Worm (Caenorhabditis elegans): ENCODE results near the gene T23F4.2.

The T23F4.2 gene

DNA sequence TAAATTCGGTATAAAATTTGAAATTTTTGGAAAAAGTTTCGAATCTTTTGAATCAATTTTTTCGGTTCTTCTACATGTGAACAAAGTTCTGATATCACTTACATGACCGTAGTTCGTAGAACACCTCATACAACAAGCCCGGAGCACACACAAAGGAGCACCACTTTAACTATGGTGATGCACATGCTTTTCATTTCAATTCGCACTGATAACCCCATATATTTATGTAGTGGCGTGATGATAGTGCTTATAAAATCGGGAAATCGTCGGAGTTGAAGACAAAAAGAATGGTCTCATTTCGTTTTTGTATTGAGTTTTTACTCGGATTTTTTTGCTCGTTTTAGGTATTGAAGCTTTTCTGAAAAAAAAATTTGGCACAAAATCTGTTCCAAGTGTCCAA lies 22.7 kb upstream of the T23F4.2 start, which contains the start of gene W09B6.4 (continued):
- TF ChIP-seq ceh-28 (tag; optimal IDR thresholded peaks at IDR 0.05) (no peak), ceh-62 (tag; optimal IDR thresholded peaks at IDR 0.05) (no peak), lin-39 (tag; optimal IDR thresholded peaks at IDR 0.05) (no peak), R02D3.7 (tag; optimal IDR thresholded peaks at IDR 0.05) (no peak), snpc-1.2 (GFP tag; IDR thresholded peaks at IDR 0.05) (no peak), tra-1 (GFP tag; IDR thresholded peaks at IDR 0.05) (no peak), dmd-8 (GFP tag; IDR thresholded peaks at IDR 0.05) (no peak), egl-43 (GFP tag; IDR thresholded peaks at IDR 0.05) (no peak), ztf-7 (tag; optimal IDR thresholded peaks at IDR 0.05) (no peak), aly-2 (tag; optimal IDR thresholded peaks at IDR 0.05) (no peak), unc-62 (GFP tag; optimal IDR thresholded peaks at IDR 0.05 in 1 of 2) (peak in 1 of 2 experiments; percentile 15), unc-62 (tag; optimal IDR thresholded peaks at IDR 0.05) (no peak), dmd-9 (GFP tag; IDR thresholded peaks at IDR 0.05) (no peak), ztf-11 (tag; optimal IDR thresholded peaks at IDR 0.05) (no peak), zip-11 (GFP tag; IDR thresholded peaks at IDR 0.05) (no peak), nhr-11 (tag; optimal IDR thresholded peaks at IDR 0.05) (no peak), fos-1 (tag; optimal IDR thresholded peaks at IDR 0.05) (no peak), zfp-3 (GFP tag; conservative IDR thresholded peaks at IDR 0.05) (no peak), pqm-1 (tag; optimal IDR thresholded peaks at IDR 0.05) (peak; percentile 61), hlh-11 (tag; optimal IDR thresholded peaks at IDR 0.05) (peak; percentile 38), F44E2.7 (GFP tag; IDR thresholded peaks at IDR 0.05) (no peak), madf-5 (GFP tag; IDR thresholded peaks at IDR 0.05) (no peak), zfp-2 (tag; optimal IDR thresholded peaks at IDR 0.05) (no peak), ama-1 (optimal IDR thresholded peaks at IDR 0.05) (peak; percentile 32), hlh-30 (tag; optimal IDR thresholded peaks at IDR 0.05; ENCODE audit: insufficient read depth) (peak; percentile 44), tag-97 (GFP tag; IDR thresholded peaks at IDR 0.05) (no peak), set-16 (GFP tag; IDR thresholded peaks at IDR 0.05) (no peak), gei-8 (GFP tag; optimal IDR thresholded peaks at IDR 0.05) (no peak), nhr-237 (tag; optimal IDR thresholded peaks at IDR 0.05) (no peak), mep-1 (tag; optimal IDR thresholded peaks at IDR 0.05) (peak; percentile 22), ces-1 (GFP tag; optimal IDR thresholded peaks at IDR 0.05) (no peak), ceh-44 (GFP tag; IDR thresholded peaks at IDR 0.05) (no peak), Y75B8A.6 (GFP tag; IDR thresholded peaks at IDR 0.05) (no peak), T26A8.4 (GFP tag; IDR thresholded peaks at IDR 0.05) (no peak), lin-15B (tag; optimal IDR thresholded peaks at IDR 0.05) (no peak), spr-3 (GFP tag; optimal IDR thresholded peaks at IDR 0.05) (no peak), snpc-4 (tag; optimal IDR thresholded peaks at IDR 0.05) (no peak), mdt-29 (GFP tag; IDR thresholded peaks at IDR 0.05) (0 out of 2 replicates have a peak, but pooled peaks have one; percentile 37), aha-1 (tag) (no peak), nhr-77 (tag; optimal IDR thresholded peaks at IDR 0.05) (peak; percentile 40), Y105C5A.15 (GFP tag; IDR thresholded peaks at IDR 0.05) (no peak), F10B5.3 (tag; optimal IDR thresholded peaks at IDR 0.05) (no peak)

DNA sequence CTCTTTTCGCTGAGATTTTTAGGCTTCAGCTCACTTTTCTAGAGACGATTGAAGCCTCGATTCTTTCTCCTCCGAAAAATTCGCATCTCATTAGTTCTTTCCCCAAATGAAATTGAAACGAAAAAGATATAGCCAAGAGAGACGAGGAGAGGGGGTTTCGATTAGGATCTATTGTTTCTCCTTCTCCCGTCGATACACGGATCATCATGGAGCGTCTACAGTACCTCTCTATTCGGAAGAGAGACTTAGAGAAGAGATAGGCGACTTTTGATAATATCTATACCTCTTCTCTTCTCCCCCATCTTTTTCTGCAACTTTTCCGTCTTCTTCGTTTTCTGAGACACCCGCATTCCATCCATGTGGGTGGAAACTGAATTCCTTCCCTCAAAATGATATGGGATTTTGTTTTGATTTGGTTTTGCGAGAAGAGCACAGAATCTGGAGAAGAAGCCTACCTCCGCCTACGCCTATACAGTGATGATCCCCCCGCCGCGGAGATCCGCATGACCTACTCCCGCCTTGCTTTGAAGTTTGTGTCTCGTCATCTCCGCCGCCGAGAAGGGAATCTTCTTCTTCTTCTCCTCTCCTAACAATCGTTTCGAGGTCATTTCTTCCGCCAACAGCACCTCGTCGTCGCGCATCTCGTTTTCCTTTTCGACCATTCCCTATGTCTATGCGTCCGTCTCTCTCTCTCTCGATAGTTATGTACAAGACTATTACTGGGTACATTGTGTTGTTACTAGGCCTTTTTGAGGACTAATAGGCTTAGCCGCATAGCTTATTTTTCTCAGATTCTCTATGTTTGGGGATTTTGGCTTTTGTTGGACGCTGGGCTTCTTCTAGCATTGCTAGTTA lies 21.4 kb upstream of the T23F4.2 start:
- peak in 1 of 2 experiments; percentile 72 for TF ChIP-seq unc-62 (GFP tag; optimal IDR thresholded peaks at IDR 0.05 in 1 of 2)
- no peak for TF ChIP-seq unc-62 (tag; optimal IDR thresholded peaks at IDR 0.05)
- TF ChIP-seq lsy-2 (tag; optimal IDR thresholded peaks at IDR 0.05) = peak in 1 of 2 experiments; percentile 2
- TF ChIP-seq F26F4.8 (GFP tag; conservative IDR thresholded peaks at IDR 0.05) = 0 out of 2 replicates have a peak, but pooled peaks have one; percentile 54
- TF ChIP-seq hlh-11 (tag; optimal IDR thresholded peaks at IDR 0.05) = peak; percentile 3
- no peak for TF ChIP-seq ama-1 (optimal IDR thresholded peaks at IDR 0.05)
- TF ChIP-seq egl-43 (GFP tag; IDR thresholded peaks at IDR 0.05) = peak; percentile 17; the same call in 1 of the 2 replicates
- TF ChIP-seq ZK546.5 (tag; optimal IDR thresholded peaks at IDR 0.05) = no peak
- TF ChIP-seq pha-4 (GFP tag; IDR thresholded peaks at IDR 0.05) = peak; percentile 23; the same call in 1 of the 2 replicates
- no peak for TF ChIP-seq pha-4 (tag; optimal IDR thresholded peaks at IDR 0.05)
- peak; percentile 28 for TF ChIP-seq nhr-25 (tag; optimal IDR thresholded peaks at IDR 0.05; ENCODE audit: borderline replicate concordance, insufficient read depth)
- TF ChIP-seq nhr-102 (tag; optimal IDR thresholded peaks at IDR 0.05) = no peak
- TF ChIP-seq tra-1 (GFP tag; IDR thresholded peaks at IDR 0.05) = 0 out of 2 replicates have a peak, but pooled peaks have one; percentile 6
- TF ChIP-seq mxl-2 (GFP tag; conservative IDR thresholded peaks at IDR 0.05) = 0 out of 2 replicates have a peak, but pooled peaks have one; percentile 30
- TF ChIP-seq mxl-3 (GFP tag; optimal IDR thresholded peaks at IDR 0.05) = peak; percentile 20
- TF ChIP-seq tag-97 (GFP tag; IDR thresholded peaks at IDR 0.05) = no peak
- TF ChIP-seq ceh-44 (GFP tag; IDR thresholded peaks at IDR 0.05) = no peak
- TF ChIP-seq set-16 (GFP tag; IDR thresholded peaks at IDR 0.05) = peak; percentile 64
